Fruit fly (Drosophila melanogaster) whole organism, embryonic: ENCODE data around the gene shi.

Source experiments
- Atf3 ChIP-seq: fragments of 200-800 bp; sonication (Bioruptor generic); optimal IDR thresholded peaks from 3 replicates; lab custom pipeline; 2016; ENCODE audit warnings: missing biosample characterization, missing genetic modification characterization
- BEAF-32 ChIP-seq: fragments of 200-800 bp; sonication (Bioruptor generic); optimal IDR thresholded peaks from 3 replicates; lab custom pipeline; 2017; ENCODE audit warnings: missing biosample characterization, missing genetic modification characterization, mild to moderate bottlenecking, moderate library complexity, missing genetic modification reagents
- CG10147 ChIP-seq: fragments of 200-800 bp; sonication (Bioruptor generic); optimal IDR thresholded peaks from 2 replicates; lab custom pipeline; 2019; ENCODE audit warnings: missing biosample characterization, mild to moderate bottlenecking, missing genetic modification characterization, moderate library complexity
- CG10321 ChIP-seq: fragments of 200-800 bp; sonication (Bioruptor generic); IDR thresholded peaks from 2 replicates; pipeline ENCODE4 v1.3.6; 2022; ENCODE audit warnings: missing biosample characterization, missing genetic modification characterization
- CG12071 ChIP-seq: fragments of 200-800 bp; sonication (Bioruptor generic); optimal IDR thresholded peaks from 3 replicates; lab custom pipeline; 2018; ENCODE audit warnings: missing biosample characterization, mild to moderate bottlenecking, missing genetic modification characterization
- CG12155 ChIP-seq: fragments of 200-800 bp; sonication (Bioruptor generic); optimal IDR thresholded peaks from 3 replicates; lab custom pipeline; 2016; ENCODE audit warnings: missing biosample characterization, missing genetic modification characterization
- CG13775 ChIP-seq: fragments of 200-800 bp; sonication (Bioruptor generic); optimal IDR thresholded peaks from 3 replicates; lab custom pipeline; 2017; ENCODE audit warnings: missing biosample characterization, mild to moderate bottlenecking, missing genetic modification characterization
- CG14860 ChIP-seq: fragments of 200-800 bp; sonication (Bioruptor generic); IDR thresholded peaks from 3 replicates; pipeline ENCODE4 v1.3.6; 2022; ENCODE audit warnings: missing biosample characterization, missing genetic modification characterization; ENCODE audit not compliant: partially characterized antibody
- CG1529 ChIP-seq: fragments of 200-800 bp; sonication (Bioruptor generic); optimal IDR thresholded peaks from 3 replicates; lab custom pipeline; 2018; ENCODE audit warnings: missing biosample characterization, missing genetic modification characterization
- CG15479 ChIP-seq: fragments of 200-800 bp; sonication (Bioruptor generic); optimal IDR thresholded peaks from 3 replicates; lab custom pipeline; 2019; ENCODE audit warnings: missing biosample characterization, mild to moderate bottlenecking, missing genetic modification characterization, moderate library complexity
- CG17361 ChIP-seq: fragments of 200-800 bp; sonication (Bioruptor generic); IDR thresholded peaks from 3 replicates; pipeline ENCODE4 v1.3.6; 2022; ENCODE audit warnings: missing biosample characterization, missing genetic modification characterization
- CG18262 ChIP-seq: fragments of 200-800 bp; optimal IDR thresholded peaks from 3 replicates; lab custom pipeline; 2019; ENCODE audit warnings: missing biosample characterization, mild to moderate bottlenecking, missing genetic modification characterization, moderate library complexity
- CG18599 ChIP-seq: fragments of 200-800 bp; sonication (Bioruptor generic); optimal IDR thresholded peaks from 3 replicates; lab custom pipeline; 2017; ENCODE audit warnings: missing biosample characterization, missing genetic modification characterization, mild to moderate bottlenecking, moderate library complexity, missing genetic modification reagents
- CG2712 ChIP-seq: fragments of 200-800 bp; optimal IDR thresholded peaks from 3 replicates; lab custom pipeline; 2019; ENCODE audit warnings: missing biosample characterization, mild to moderate bottlenecking, missing genetic modification characterization, moderate library complexity
- CG3726 ChIP-seq: fragments of 200-800 bp; sonication (Bioruptor generic); IDR thresholded peaks from 3 replicates; pipeline ENCODE4, ENCODE4 v1.3.6; 2022; ENCODE audit warnings: missing biosample characterization, missing genetic modification characterization
- CG4282 ChIP-seq: fragments of 200-800 bp; sonication (Bioruptor generic); optimal IDR thresholded peaks from 2 replicates; lab custom pipeline; 2016; ENCODE audit warnings: missing biosample characterization, missing genetic modification characterization
- CG6791 ChIP-seq: fragments of 200-800 bp; sonication (Bioruptor generic); IDR thresholded peaks from 3 replicates; pipeline ENCODE4 v1.3.6; 2022; ENCODE audit warnings: missing biosample characterization, missing genetic modification characterization; ENCODE audit not compliant: partially characterized antibody
- CG7928 ChIP-seq: fragments of 200-800 bp; sonication (Bioruptor generic); optimal IDR thresholded peaks from 2 replicates; lab custom pipeline; 2017; ENCODE audit warnings: missing biosample characterization, mild to moderate bottlenecking, missing genetic modification characterization
- CG9437 ChIP-seq: fragments of 200-800 bp; sonication (Bioruptor generic); optimal IDR thresholded peaks from 2 replicates; lab custom pipeline; 2018; ENCODE audit warnings: missing biosample characterization, mild to moderate bottlenecking, missing genetic modification characterization
- Chrac-16 ChIP-seq: fragments of 200-800 bp; sonication (Bioruptor generic); optimal IDR thresholded peaks from 3 replicates; lab custom pipeline; 2016; ENCODE audit warnings: missing biosample characterization, missing genetic modification characterization
- D ChIP-seq, 2 experiments: fragments of 200-800 bp in 1 of 2; fragments of >200 bp in 1 of 2; sonication (Bioruptor generic) in 1 of 2; optimal IDR thresholded peaks; 2 replicates in 1 of 2; 3 replicates in 1 of 2; lab custom pipeline; 2017; ENCODE audit warnings: mild to moderate bottlenecking in 1 of 2, missing biosample characterization in 1 of 2, missing genetic modification characterization in 1 of 2, missing genetic modification reagents in 1 of 2
- Dad ChIP-seq: fragments of 200-800 bp; sonication (Bioruptor generic); optimal IDR thresholded peaks from 3 replicates; lab custom pipeline; 2016; ENCODE audit warnings: missing biosample characterization, missing genetic modification characterization
- Doc3 ChIP-seq: fragments of 200-800 bp; sonication (Bioruptor generic); IDR thresholded peaks from 3 replicates; pipeline ENCODE4 v1.3.6; 2022; ENCODE audit warnings: missing biosample characterization, missing genetic modification characterization; ENCODE audit not compliant: partially characterized antibody
- ERR ChIP-seq: fragments of 200-800 bp; sonication (Bioruptor generic); optimal IDR thresholded peaks from 2 replicates; lab custom pipeline; 2016; ENCODE audit warnings: missing biosample characterization, missing genetic modification characterization
- Ets97D ChIP-seq: fragments of 200-800 bp; sonication (Bioruptor generic); optimal IDR thresholded peaks from 3 replicates; lab custom pipeline; 2016; ENCODE audit warnings: missing biosample characterization, missing genetic modification characterization
- Fer3 ChIP-seq: fragments of 200-800 bp; sonication (Bioruptor generic); optimal IDR thresholded peaks from 2 replicates; lab custom pipeline; 2018; ENCODE audit warnings: missing biosample characterization, mild to moderate bottlenecking, missing genetic modification characterization, moderate library complexity
- Hr39 ChIP-seq: fragments of >200 bp; optimal IDR thresholded peaks from 2 replicates; lab custom pipeline; 2017
- Lhr ChIP-seq: fragments of 200-800 bp; sonication (Bioruptor generic); optimal IDR thresholded peaks from 3 replicates; lab custom pipeline; 2017; ENCODE audit warnings: mild to moderate bottlenecking, missing biosample characterization, missing genetic modification reagents, missing genetic modification characterization
- Lpt ChIP-seq: fragments of >200 bp; optimal IDR thresholded peaks from 2 replicates; lab custom pipeline; 2018; ENCODE audit warnings: missing biosample characterization, missing genetic modification characterization
- Mad ChIP-seq: fragments of 200-800 bp; sonication (Bioruptor generic); optimal IDR thresholded peaks from 2 replicates; lab custom pipeline; 2016; ENCODE audit warnings: missing biosample characterization, missing genetic modification characterization
- Mrtf ChIP-seq: fragments of 200-800 bp; sonication (Bioruptor generic); IDR thresholded peaks from 3 replicates; pipeline ENCODE4 v1.3.6; 2022; ENCODE audit warnings: missing biosample characterization, missing genetic modification characterization
- NK7.1 ChIP-seq: fragments of 200-800 bp; sonication (Bioruptor generic); optimal IDR thresholded peaks from 3 replicates; lab custom pipeline; 2016; ENCODE audit warnings: missing biosample characterization, missing genetic modification characterization
- Rx ChIP-seq: fragments of 200-800 bp; sonication (Bioruptor generic); IDR thresholded peaks from 2 replicates; pipeline ENCODE4 v1.3.6; 2022; ENCODE audit warnings: missing biosample characterization, missing genetic modification characterization
- Vsx1 ChIP-seq: fragments of 200-800 bp; sonication (Bioruptor generic); optimal IDR thresholded peaks from 2 replicates; lab custom pipeline; 2017; ENCODE audit warnings: missing biosample characterization, mild to moderate bottlenecking, missing genetic modification characterization, missing genetic modification reagents
- chm ChIP-seq: fragments of 200-800 bp; sonication (Bioruptor generic); IDR thresholded peaks from 2 replicates; pipeline ENCODE4 v1.3.6; 2022; ENCODE audit warnings: missing biosample characterization, missing genetic modification characterization
- crol ChIP-seq: fragments of 200-800 bp; sonication (Bioruptor generic); IDR thresholded peaks from 2 replicates; pipeline ENCODE4 v1.3.6; 2022; ENCODE audit warnings: missing biosample characterization, missing genetic modification characterization
- crp ChIP-seq, 2 experiments: fragments of 200-800 bp; sonication (Bioruptor generic); optimal IDR thresholded peaks; 2 replicates in 1 of 2; 3 replicates in 1 of 2; lab custom pipeline; 2017; ENCODE audit warnings: missing biosample characterization in 2 of 2, missing genetic modification characterization in 2 of 2, mild to moderate bottlenecking in 1 of 2, moderate library complexity in 1 of 2
- danr ChIP-seq: fragments of 200-800 bp; sonication (Bioruptor generic); IDR thresholded peaks from 2 replicates; pipeline ENCODE4 v1.3.6; 2022; ENCODE audit warnings: missing biosample characterization, missing genetic modification characterization
- dysf ChIP-seq: fragments of 200-800 bp; sonication (Bioruptor generic); IDR thresholded peaks from 3 replicates; pipeline ENCODE4 v1.3.6; 2022; ENCODE audit warnings: missing biosample characterization, missing genetic modification characterization
- en ChIP-seq: fragments of 200-800 bp; sonication (Bioruptor generic); optimal IDR thresholded peaks from 2 replicates; lab custom pipeline; 2016; ENCODE audit warnings: missing biosample characterization, missing genetic modification characterization
- ewg ChIP-seq: fragments of 200-800 bp; sonication (Bioruptor generic); optimal IDR thresholded peaks from 3 replicates; lab custom pipeline; 2017; ENCODE audit warnings: mild to moderate bottlenecking, missing biosample characterization, missing genetic modification reagents, missing genetic modification characterization
- hkb ChIP-seq, 2 experiments: fragments of 200-800 bp in 1 of 2; fragments of >200 bp in 1 of 2; sonication (Bioruptor generic) in 1 of 2; IDR thresholded peaks in 1 of 2; optimal IDR thresholded peaks in 1 of 2; 2 replicates each; pipeline versions ENCODE4 v1.3.6 to Lab custom; 2017 to 2022; ENCODE audit warnings: missing biosample characterization in 1 of 2, missing genetic modification characterization in 1 of 2
- jigr1 ChIP-seq: fragments of 200-800 bp; sonication (Bioruptor generic); IDR thresholded peaks from 3 replicates; pipeline ENCODE4 v1.3.6; 2022; ENCODE audit warnings: missing biosample characterization, missing genetic modification characterization
- otp ChIP-seq: fragments of 200-800 bp; sonication (Bioruptor generic); IDR thresholded peaks from 3 replicates; pipeline ENCODE4, ENCODE4 v1.3.6; 2022; ENCODE audit warnings: missing biosample characterization, missing genetic modification characterization
- pb ChIP-seq: fragments of 200-800 bp; sonication (Bioruptor generic); optimal IDR thresholded peaks from 3 replicates; lab custom pipeline; 2016; ENCODE audit warnings: missing biosample characterization, missing genetic modification characterization
- pita ChIP-seq: fragments of 200-800 bp; sonication (Bioruptor generic); optimal IDR thresholded peaks from 2 replicates; lab custom pipeline; 2017; ENCODE audit warnings: missing biosample characterization, mild to moderate bottlenecking, missing genetic modification characterization
- ssp ChIP-seq: fragments of 200-800 bp; sonication (Bioruptor generic); IDR thresholded peaks from 2 replicates; pipeline ENCODE4 v1.3.6; 2022; ENCODE audit warnings: missing biosample characterization, missing genetic modification characterization
- vnd ChIP-seq: fragments of 200-800 bp; sonication (Bioruptor generic); IDR thresholded peaks from 3 replicates; pipeline ENCODE4 v1.3.6; 2022; ENCODE audit warnings: missing biosample characterization, missing genetic modification characterization; ENCODE audit not compliant: partially characterized antibody
- vvl ChIP-seq: fragments of 200-800 bp; sonication (Bioruptor generic); IDR thresholded peaks from 2 replicates; pipeline ENCODE4 v1.3.6; 2022; ENCODE audit warnings: missing biosample characterization, missing genetic modification characterization
- wdn ChIP-seq: fragments of 200-800 bp; sonication (Bioruptor generic); IDR thresholded peaks from 2 replicates; pipeline ENCODE4 v1.3.6; 2022; ENCODE audit warnings: missing biosample characterization, missing genetic modification characterization

shi gene

dm6 chrX:15859869-15860268, 32.0 kb upstream of the shi start, which contains the start of gene Gbeta13F (continued):
- TF ChIP-seq CG10147 (GFP tag; lab: Kevin White, UChicago) (no peak), dysf (GFP tag; lab: Robert Waterston, UW) (no peak), ssp (peak; percentile 83), CG17361 (GFP tag; lab: Robert Waterston, UW) (no peak), CG10321 (GFP tag; lab: Robert Waterston, UW) (no peak), ERR (GFP tag; lab: Kevin White, UChicago) (no peak), CG9437 (no peak), CG3726 (no peak), CG13775 (GFP tag; lab: Kevin White, UChicago) (no peak), crp (GFP tag; optimal IDR thresholded peaks at IDR 0.05; lab: Kevin White, UChicago) (no peak), Fer3 (no peak), CG14860 (GFP tag; lab: Robert Waterston, UW) (peak; percentile 37; the same call in 1 of the 3 replicates), Hr39 (lab: Kevin White, UChicago) (no peak), Mrtf (GFP tag; lab: Robert Waterston, UW) (no peak; the same call in 2 of the 3 replicates), CG2712 (tag; lab: Kevin White, UChicago) (peak; percentile 0), NK7.1 (GFP tag; lab: Kevin White, UChicago) (no peak), otp (GFP tag; lab: Robert Waterston, UW) (no peak), Doc3 (GFP tag; lab: Robert Waterston, UW) (0 out of 3 replicates have a peak, but pooled peaks have one; percentile 9), Rx (GFP tag; lab: Robert Waterston, UW) (no peak), danr (GFP tag; lab: Robert Waterston, UW) (no peak), hkb (optimal IDR thresholded peaks at IDR 0.05; lab: Kevin White, UChicago) (no peak), hkb (GFP tag; IDR thresholded peaks at IDR 0.05; lab: Robert Waterston, UW) (no peak), pb (GFP tag; lab: Kevin White, UChicago) (no peak), CG12155 (no peak), Chrac-16 (no peak), Dad (GFP tag; lab: Kevin White, UChicago) (no peak), D (optimal IDR thresholded peaks at IDR 0.05; lab: Kevin White, UChicago) (no peak), D (GFP tag; optimal IDR thresholded peaks at IDR 0.05; lab: Kevin White, UChicago) (no peak), CG15479 (no peak), CG12071 (GFP tag; lab: Kevin White, UChicago) (no peak), Lhr (GFP tag; lab: Kevin White, UChicago) (peak; percentile 0), BEAF-32 (GFP tag; lab: Kevin White, UChicago) (peak; percentile 70), Lpt (GFP tag; lab: Kevin White, UChicago) (no peak), en (GFP tag; lab: Kevin White, UChicago) (no peak), Atf3 (no peak), crol (no peak), jigr1 (GFP tag; lab: Robert Waterston, UW) (no peak), Ets97D (no peak), pita (GFP tag; lab: Kevin White, UChicago) (no peak), vvl (peak; percentile 24; the same call in 1 of the 2 replicates), Mad (GFP tag; lab: Kevin White, UChicago) (no peak), CG6791 (GFP tag; lab: Robert Waterston, UW) (peak; percentile 79), CG7928 (GFP tag; lab: Kevin White, UChicago) (no peak), CG18599 (GFP tag; lab: Kevin White, UChicago) (no peak), wdn (no peak), CG18262 (no peak), vnd (GFP tag; lab: Robert Waterston, UW) (peak; percentile 55; the same call in 2 of the 3 replicates), ewg (GFP tag; lab: Kevin White, UChicago) (no peak), chm (GFP tag; lab: Robert Waterston, UW) (0 out of 2 replicates have a peak, but pooled peaks have one; percentile 45), CG1529 (GFP tag; lab: Kevin White, UChicago) (no peak), Vsx1 (GFP tag; lab: Kevin White, UChicago) (no peak), CG4282 (no peak)
